Fruit fly (Drosophila melanogaster) whole organism, pupa: ENCODE measurements around the gene CG31787.

ENCODE experiments used
- CG10348 ChIP-seq: fragments of 200-800 bp; sonication (Bioruptor generic); IDR thresholded peaks from 2 replicates; pipeline ENCODE4 v1.3.6; 2022; ENCODE audit warnings: missing biosample characterization, missing genetic modification characterization
- CG12605 ChIP-seq: fragments of 200-800 bp; sonication (Bioruptor generic); IDR thresholded peaks from 2 replicates; pipeline ENCODE4 v1.3.6; 2022; ENCODE audit warnings: missing biosample characterization, missing genetic modification characterization
- CG13204 ChIP-seq: fragments of 200-800 bp; sonication (Bioruptor generic); optimal IDR thresholded peaks from 2 replicates; lab custom pipeline; 2018; ENCODE audit warnings: missing biosample characterization, mild to moderate bottlenecking, missing genetic modification characterization, moderate library complexity
- CG14655 ChIP-seq: fragments of 200-800 bp; sonication (Bioruptor generic); optimal IDR thresholded peaks from 3 replicates; lab custom pipeline; 2017; ENCODE audit warnings: mild to moderate bottlenecking, missing biosample characterization, missing genetic modification reagents, missing genetic modification characterization
- CG15710 ChIP-seq: fragments of 200-800 bp; sonication (Bioruptor generic); optimal IDR thresholded peaks from 2 replicates; lab custom pipeline; 2018; ENCODE audit warnings: missing biosample characterization, mild to moderate bottlenecking, missing genetic modification characterization, moderate library complexity
- CG17806 ChIP-seq: fragments of 200-800 bp; sonication (Bioruptor generic); optimal IDR thresholded peaks from 2 replicates; lab custom pipeline; 2018; ENCODE audit warnings: missing biosample characterization, mild to moderate bottlenecking, missing genetic modification characterization, moderate library complexity
- CG32121 ChIP-seq: fragments of 200-800 bp; sonication (Bioruptor generic); IDR thresholded peaks from 2 replicates; pipeline ENCODE4 v1.3.6; 2022; ENCODE audit warnings: missing biosample characterization, missing genetic modification characterization
- CG34367 ChIP-seq: fragments of 200-800 bp; sonication (Bioruptor generic); optimal IDR thresholded peaks from 2 replicates; lab custom pipeline; 2018; ENCODE audit warnings: missing biosample characterization, mild to moderate bottlenecking, missing genetic modification characterization
- CG4496 ChIP-seq: fragments of 200-800 bp; sonication (Bioruptor generic); IDR thresholded peaks from 3 replicates; pipeline ENCODE4 v1.3.6; 2022; ENCODE audit warnings: missing biosample characterization, missing genetic modification characterization
- CG8159 ChIP-seq: fragments of 200-800 bp; sonication (Bioruptor generic); optimal IDR thresholded peaks from 3 replicates; lab custom pipeline; 2018; ENCODE audit warnings: missing biosample characterization, mild to moderate bottlenecking, missing genetic modification characterization, moderate library complexity
- CG8301 ChIP-seq: fragments of 200-800 bp; sonication (Bioruptor generic); optimal IDR thresholded peaks from 2 replicates; lab custom pipeline; 2018; ENCODE audit warnings: missing biosample characterization, mild to moderate bottlenecking, missing genetic modification characterization
- CG9948 ChIP-seq: fragments of 200-800 bp; sonication (Bioruptor generic); optimal IDR thresholded peaks from 2 replicates; lab custom pipeline; 2018; ENCODE audit warnings: missing biosample characterization, mild to moderate bottlenecking, missing genetic modification characterization, moderate library complexity
- D1 ChIP-seq: fragments of 200-800 bp; sonication (Bioruptor generic); optimal IDR thresholded peaks from 2 replicates; lab custom pipeline; 2018; ENCODE audit warnings: missing biosample characterization, mild to moderate bottlenecking, missing genetic modification characterization, moderate library complexity
- EcR ChIP-seq: fragments of 200-800 bp; sonication (Bioruptor generic); optimal IDR thresholded peaks from 3 replicates; lab custom pipeline; 2019; ENCODE audit warnings: missing biosample characterization, missing genetic modification characterization, mild to moderate bottlenecking, moderate library complexity, missing genetic modification reagents
- Ets98B ChIP-seq: fragments of 200-800 bp; sonication (Bioruptor generic); IDR thresholded peaks from 2 replicates; pipeline ENCODE4 v1.3.6; 2022; ENCODE audit warnings: missing biosample characterization, missing genetic modification characterization
- Pif1A ChIP-seq: fragments of 200-800 bp; sonication (Bioruptor generic); optimal IDR thresholded peaks from 3 replicates; lab custom pipeline; 2016; ENCODE audit warnings: missing biosample characterization, missing genetic modification characterization
- Pif1B ChIP-seq: fragments of 200-800 bp; sonication (Bioruptor generic); optimal IDR thresholded peaks from 3 replicates; lab custom pipeline; 2016; ENCODE audit warnings: missing biosample characterization, missing genetic modification characterization
- Snoo ChIP-seq: fragments of 200-800 bp; sonication (Bioruptor generic); optimal IDR thresholded peaks from 3 replicates; lab custom pipeline; 2017; ENCODE audit warnings: missing biosample characterization, mild to moderate bottlenecking, missing genetic modification characterization, inconsistent platforms
- fd96Ca ChIP-seq: fragments of 200-800 bp; sonication (Bioruptor generic); IDR thresholded peaks from 3 replicates; pipeline ENCODE4 v1.3.6; 2022; ENCODE audit warnings: missing biosample characterization, missing genetic modification characterization
- gl ChIP-seq: fragments of 200-800 bp; sonication (Bioruptor generic); optimal IDR thresholded peaks from 2 replicates; lab custom pipeline; 2018; ENCODE audit warnings: missing biosample characterization, mild to moderate bottlenecking, missing genetic modification characterization
- rn ChIP-seq: fragments of 200-800 bp; sonication (Bioruptor generic); IDR thresholded peaks from 2 replicates; pipeline ENCODE4 v1.3.6; 2022; ENCODE audit warnings: missing biosample characterization, missing genetic modification characterization

Gene CG31787

DNA sequence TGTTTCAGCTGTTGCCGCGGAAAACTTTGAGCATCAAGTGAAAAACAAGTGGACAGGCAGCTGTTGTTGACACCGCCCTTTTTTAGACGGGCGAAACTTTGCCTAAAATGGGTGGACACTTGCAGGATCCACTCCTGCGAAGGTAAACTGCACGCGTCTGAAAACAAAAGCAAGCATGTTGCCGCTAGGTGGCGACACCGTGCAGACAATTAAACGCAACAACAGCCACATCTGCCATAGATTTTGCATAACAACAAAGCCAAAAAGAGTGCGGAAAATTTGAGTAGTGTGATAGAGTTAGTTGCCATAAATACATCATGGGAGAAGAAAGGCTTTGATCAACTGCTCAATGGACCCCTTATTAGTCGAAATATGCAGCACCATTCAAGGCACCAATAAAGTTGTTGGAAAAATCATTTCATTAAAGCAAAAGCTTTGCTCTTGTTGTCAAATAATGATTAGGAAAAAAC, 8.9 kb upstream of the CG31787 start, which contains the start of gene CG5790:
Gene CG5790, plus strand, starts transcription at position 420 of the 470 bp plus-strand sequence.
- TF ChIP-seq Ets98B (no peak), CG8301 (tag; lab: Kevin White, UChicago) (no peak), Pif1A (GFP tag; lab: Kevin White, UChicago) (no peak), CG10348 (GFP tag; lab: Robert Waterston, UW) (no peak), CG34367 (tag; lab: Kevin White, UChicago) (no peak), rn (GFP tag; lab: Robert Waterston, UW) (no peak)
- TF ChIP-seq, all 21 proteins: peak for 0

DNA sequence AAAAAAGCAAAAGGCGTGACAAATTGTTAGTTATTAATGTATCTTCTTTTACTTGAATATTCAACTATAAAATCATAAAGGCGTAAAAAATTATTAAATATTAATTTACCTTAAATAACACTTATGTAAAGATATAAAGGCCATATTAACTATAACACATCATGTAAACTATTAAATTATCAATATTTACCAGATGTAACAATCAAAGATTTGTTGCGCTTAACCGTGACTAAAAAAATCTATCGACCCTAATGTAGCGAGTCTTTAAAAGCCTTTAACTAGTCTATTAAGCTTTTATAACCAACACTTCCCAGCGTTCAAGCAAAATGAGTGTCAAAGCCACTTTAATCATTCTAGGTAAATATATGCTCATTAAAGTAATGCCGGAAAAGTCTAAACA, 6.7 kb upstream of the CG31787 start, which contains the start of gene Sfp36F:
Gene Sfp36F, plus strand, starts transcription at position 301 of the 400 bp plus-strand sequence.
- no peak for TF ChIP-seq Ets98B
- TF ChIP-seq CG13204 (GFP tag; lab: Kevin White, UChicago) = no peak
- no peak for TF ChIP-seq rn (GFP tag; lab: Robert Waterston, UW)
- TF ChIP-seq D1 (tag; lab: Kevin White, UChicago) = no peak
- TF ChIP-seq CG14655 (GFP tag; lab: Kevin White, UChicago) = no peak
- no peak for TF ChIP-seq CG12605 (GFP tag; lab: Robert Waterston, UW)

DNA sequence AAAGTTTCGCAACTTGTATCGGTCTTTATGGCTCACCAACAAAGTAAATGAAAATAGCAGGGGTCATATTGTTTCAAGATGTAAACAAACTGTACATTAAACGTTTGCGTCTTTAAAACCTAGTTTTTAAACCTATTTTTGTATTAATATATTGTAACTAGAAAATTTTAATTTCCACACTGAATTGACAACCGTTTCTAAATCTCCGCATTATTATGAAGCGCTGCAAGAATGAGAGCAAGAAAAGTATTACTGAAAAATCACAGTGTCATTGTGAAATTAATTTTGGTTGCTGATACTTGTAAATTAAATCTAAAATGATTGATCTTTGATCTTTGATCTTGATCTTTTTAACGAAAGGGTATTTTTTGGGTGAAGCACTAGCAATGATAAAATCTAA, 5.8 kb upstream of the CG31787 start, which contains the start of gene CG43362:
Gene CG43362, minus strand, starts transcription at position 101 of the 400 bp plus-strand sequence.
- TF ChIP-seq CG8159 (tag; lab: Kevin White, UChicago) (no peak), Snoo (tag; lab: Kevin White, UChicago) (no peak), CG15710 (tag; lab: Kevin White, UChicago) (no peak), Pif1B (GFP tag; lab: Kevin White, UChicago) (no peak), CG9948 (tag; lab: Kevin White, UChicago) (no peak), CG14655 (GFP tag; lab: Kevin White, UChicago) (no peak), CG4496 (GFP tag; lab: Robert Waterston, UW) (no peak), D1 (tag; lab: Kevin White, UChicago) (no peak), CG34367 (tag; lab: Kevin White, UChicago) (no peak), CG10348 (GFP tag; lab: Robert Waterston, UW) (no peak), CG12605 (GFP tag; lab: Robert Waterston, UW) (no peak), CG17806 (no peak), CG13204 (GFP tag; lab: Kevin White, UChicago) (no peak)
- TF ChIP-seq, all 21 proteins: peak for 0

DNA sequence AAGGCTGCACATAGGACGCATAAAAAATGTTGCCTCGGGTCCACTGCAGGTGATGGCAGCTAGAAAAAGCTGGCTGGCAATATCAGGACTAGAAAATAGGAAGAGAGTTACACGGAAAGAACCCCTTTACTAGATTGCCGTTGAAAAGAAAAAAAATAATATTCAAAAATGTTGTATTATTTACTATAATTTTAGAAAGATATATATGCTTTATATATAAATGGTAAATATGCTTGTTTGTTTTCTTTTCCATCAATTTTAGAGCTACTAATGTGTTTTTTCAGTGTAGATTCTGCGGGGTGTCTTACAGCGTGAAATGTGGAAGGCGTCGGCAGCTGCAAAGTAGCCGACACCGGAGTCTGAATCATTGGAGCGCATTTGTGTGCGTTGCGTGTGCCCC, 1.7 kb upstream of the CG31787 start:
- no peak for TF ChIP-seq Pif1B (GFP tag; lab: Kevin White, UChicago)
- TF ChIP-seq Pif1A (GFP tag; lab: Kevin White, UChicago) = no peak
- TF ChIP-seq CG4496 (GFP tag; lab: Robert Waterston, UW) = no peak
- TF ChIP-seq CG13204 (GFP tag; lab: Kevin White, UChicago) = no peak
- TF ChIP-seq CG15710 (tag; lab: Kevin White, UChicago) = peak; percentile 43
- TF ChIP-seq gl (tag; lab: Kevin White, UChicago) = no peak
- TF ChIP-seq EcR = no peak
- TF ChIP-seq Ets98B = no peak
- TF ChIP-seq CG14655 (GFP tag; lab: Kevin White, UChicago) = peak; percentile 47
- no peak for TF ChIP-seq fd96Ca (GFP tag; lab: Robert Waterston, UW)
- TF ChIP-seq Snoo (tag; lab: Kevin White, UChicago) = no peak
- no peak for TF ChIP-seq CG17806
- peak; percentile 5 for TF ChIP-seq CG34367 (tag; lab: Kevin White, UChicago)
- TF ChIP-seq CG8159 (tag; lab: Kevin White, UChicago) = peak; percentile 54
- TF ChIP-seq CG9948 (tag; lab: Kevin White, UChicago) = no peak
- no peak for TF ChIP-seq CG8301 (tag; lab: Kevin White, UChicago)
- no peak for TF ChIP-seq CG10348 (GFP tag; lab: Robert Waterston, UW)
- no peak for TF ChIP-seq CG32121 (GFP tag; lab: Robert Waterston, UW)
- TF ChIP-seq D1 (tag; lab: Kevin White, UChicago) = no peak
- no peak for TF ChIP-seq CG12605 (GFP tag; lab: Robert Waterston, UW)
- no peak for TF ChIP-seq rn (GFP tag; lab: Robert Waterston, UW)

DNA sequence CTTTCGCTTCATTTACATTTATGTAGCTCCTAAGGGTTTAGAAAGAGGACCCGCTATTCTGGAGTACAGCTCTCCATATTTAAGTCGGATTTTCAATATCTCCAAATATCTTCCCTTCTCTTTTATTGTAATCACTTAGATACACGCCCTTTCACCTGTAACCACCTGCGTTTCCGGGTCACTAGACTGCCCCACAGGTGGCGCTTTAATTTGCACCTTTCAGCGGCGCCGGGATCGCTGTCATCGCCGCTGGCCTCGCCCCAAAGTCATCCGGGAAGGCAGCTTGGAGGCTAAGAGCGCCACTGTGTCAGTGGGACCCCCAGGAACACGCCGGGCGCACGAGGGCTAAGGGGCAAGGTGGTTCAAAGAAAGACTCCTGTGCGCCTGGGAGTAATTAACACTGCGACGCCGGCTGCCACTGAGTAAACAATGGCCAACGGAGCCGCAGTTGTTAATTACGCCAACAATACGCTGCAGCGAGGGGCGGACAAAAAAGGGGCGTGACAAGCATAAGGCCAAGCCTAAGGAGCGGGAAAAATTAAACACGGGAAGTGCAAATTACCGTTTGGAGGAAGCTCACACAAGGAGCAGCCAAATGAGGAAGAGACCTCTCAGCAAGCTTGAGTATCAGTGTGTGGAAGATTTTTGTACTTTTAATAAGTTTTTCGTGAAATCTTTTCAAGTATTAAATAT, 1.2 kb downstream of the CG31787 start:
- no peak for TF ChIP-seq EcR
- TF ChIP-seq Pif1A (GFP tag; lab: Kevin White, UChicago) = no peak
- TF ChIP-seq CG32121 (GFP tag; lab: Robert Waterston, UW) = no peak
- TF ChIP-seq CG13204 (GFP tag; lab: Kevin White, UChicago) = no peak
- no peak for TF ChIP-seq CG10348 (GFP tag; lab: Robert Waterston, UW)
- TF ChIP-seq CG8301 (tag; lab: Kevin White, UChicago) = no peak
- no peak for TF ChIP-seq CG4496 (GFP tag; lab: Robert Waterston, UW)
- no peak for TF ChIP-seq Snoo (tag; lab: Kevin White, UChicago)
- TF ChIP-seq CG12605 (GFP tag; lab: Robert Waterston, UW) = no peak
- no peak for TF ChIP-seq fd96Ca (GFP tag; lab: Robert Waterston, UW)
- no peak for TF ChIP-seq CG15710 (tag; lab: Kevin White, UChicago)
- no peak for TF ChIP-seq Pif1B (GFP tag; lab: Kevin White, UChicago)
- no peak for TF ChIP-seq Ets98B
- TF ChIP-seq CG8159 (tag; lab: Kevin White, UChicago) = no peak
- TF ChIP-seq CG14655 (GFP tag; lab: Kevin White, UChicago) = no peak
- no peak for TF ChIP-seq CG9948 (tag; lab: Kevin White, UChicago)
- no peak for TF ChIP-seq CG34367 (tag; lab: Kevin White, UChicago)
- TF ChIP-seq, all 21 proteins: peak for 0
